Worm (Caenorhabditis elegans): Measurements from ENCODE around the gene npr-26.

DNA sequence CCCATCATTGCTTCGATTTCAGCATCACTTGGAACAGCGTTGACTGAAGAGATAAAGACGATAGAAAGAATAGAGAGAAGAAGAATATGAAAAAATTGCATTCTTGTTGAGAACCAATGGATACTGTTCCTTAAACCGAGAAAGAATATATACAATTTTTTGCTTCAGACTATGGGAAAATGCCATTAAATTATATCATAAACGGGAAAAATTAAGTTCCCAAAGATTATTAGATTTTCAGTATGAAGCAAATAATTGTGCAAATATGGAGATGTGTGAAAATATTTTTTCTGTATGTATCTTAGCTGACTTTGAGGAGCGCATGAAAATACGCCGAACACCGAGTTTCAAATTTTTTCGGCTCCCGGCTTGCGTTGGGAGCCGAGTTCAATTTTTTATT, 10.1 kb downstream of the npr-26 start, which contains the start of gene T02D1.9:
- TF ChIP-seq mdl-1 (tag; optimal IDR thresholded peaks at IDR 0.05), result no peak
- TF ChIP-seq lsy-2 (tag; optimal IDR thresholded peaks at IDR 0.05), result no peak
- no peak for TF ChIP-seq C34F6.9 (tag; optimal IDR thresholded peaks at IDR 0.05)
- TF ChIP-seq unc-39 (tag; optimal IDR thresholded peaks at IDR 0.05), result no peak
- TF ChIP-seq ama-1 (optimal IDR thresholded peaks at IDR 0.05), result no peak
- no peak for TF ChIP-seq snpc-4 (tag; optimal IDR thresholded peaks at IDR 0.05)
- no peak for TF ChIP-seq R02D3.7 (tag; optimal IDR thresholded peaks at IDR 0.05)
- TF ChIP-seq nhr-237 (tag; optimal IDR thresholded peaks at IDR 0.05), result no peak

Data from whole organism, L2 larva.